Fruit fly (Drosophila melanogaster): ENCODE data around the gene Mob2.

The Mob2 gene

dm6 chr3L:11483135-11483534 is 78.9 kb downstream of the Mob2 start (continued):
- TF ChIP-seq Usf (GFP tag; optimal IDR thresholded peaks at IDR 0.05) (peak; percentile 18), chinmo (GFP tag; IDR thresholded peaks at IDR 0.05; ENCODE audit: partially characterized antibody) (no peak), croc (GFP tag; conservative IDR thresholded peaks at IDR 0.05) (no peak), ems (GFP tag; optimal IDR thresholded peaks at IDR 0.05) (peak; percentile 36), Xbp1 (GFP tag; optimal IDR thresholded peaks at IDR 0.05) (peak; percentile 31), btn (GFP tag; optimal IDR thresholded peaks at IDR 0.05) (peak; percentile 29), D19B (GFP tag; optimal IDR thresholded peaks at IDR 0.05) (peak; percentile 33), CG15479 (GFP tag; optimal IDR thresholded peaks at IDR 0.05) (no peak), odd (GFP tag; optimal IDR thresholded peaks at IDR 0.05) (no peak), Antp (GFP tag; optimal IDR thresholded peaks at IDR 0.05) (peak; percentile 32), jigr1 (GFP tag; IDR thresholded peaks at IDR 0.05) (0 out of 3 replicates have a peak, but pooled peaks have one; percentile 22), CG10274 (GFP tag; optimal IDR thresholded peaks at IDR 0.05) (no peak), tgo (GFP tag; IDR thresholded peaks at IDR 0.05) (peak; percentile 18; the same call in 1 of the 3 replicates), slbo (GFP tag; IDR thresholded peaks at IDR 0.05) (no peak), CG3847 (GFP tag; IDR thresholded peaks at IDR 0.05) (0 out of 2 replicates have a peak, but pooled peaks have one; percentile 9), CG30431 (GFP tag; optimal IDR thresholded peaks at IDR 0.05) (peak; percentile 18), CG8359 (GFP tag; optimal IDR thresholded peaks at IDR 0.05; ENCODE audit: borderline replicate concordance) (peak; percentile 17), CG17912 (GFP tag; optimal IDR thresholded peaks at IDR 0.05) (no peak), CG4617 (GFP tag; optimal IDR thresholded peaks at IDR 0.05; ENCODE audit: borderline replicate concordance) (peak; percentile 2), CG1602 (GFP tag; optimal IDR thresholded peaks at IDR 0.05) (peak; percentile 54), corto (GFP tag; optimal IDR thresholded peaks at IDR 0.05) (no peak), CG12942 (GFP tag; optimal IDR thresholded peaks at IDR 0.05) (peak; percentile 22), CG13424 (tag; optimal IDR thresholded peaks at IDR 0.05) (peak; percentile 42), CG17359 (tag; optimal IDR thresholded peaks at IDR 0.05) (peak; percentile 14), dimm (GFP tag; IDR thresholded peaks at IDR 0.05) (no peak), CG8944 (GFP tag; optimal IDR thresholded peaks at IDR 0.05) (peak; percentile 15), ara (GFP tag; IDR thresholded peaks at IDR 0.05) (no peak), CG32772 (GFP tag; IDR thresholded peaks at IDR 0.05) (peak; percentile 37), CG7745 (tag; optimal IDR thresholded peaks at IDR 0.05) (no peak), Ada2b (GFP tag; IDR thresholded peaks at IDR 0.05) (0 out of 2 replicates have a peak, but pooled peaks have one; percentile 27), CG13775 (GFP tag; optimal IDR thresholded peaks at IDR 0.05) (peak; percentile 31), CG9797 (GFP tag; optimal IDR thresholded peaks at IDR 0.05) (no peak), CG7372 (GFP tag; IDR thresholded peaks at IDR 0.05) (0 out of 2 replicates have a peak, but pooled peaks have one; percentile 9), CG2120 (GFP tag; optimal IDR thresholded peaks at IDR 0.05) (peak; percentile 50), chn (GFP tag; optimal IDR thresholded peaks at IDR 0.05) (peak; percentile 53), dati (GFP tag; IDR thresholded peaks at IDR 0.05) (no peak), org-1 (GFP tag; optimal IDR thresholded peaks at IDR 0.05) (peak; percentile 33), Jarid2 (GFP tag; optimal IDR thresholded peaks at IDR 0.05) (peak; percentile 3), kah (GFP tag; optimal IDR thresholded peaks at IDR 0.05) (no peak), CG15073 (GFP tag; optimal IDR thresholded peaks at IDR 0.05) (no peak), ato (GFP tag; IDR thresholded peaks at IDR 0.05; ENCODE audit: partially characterized antibody) (no peak), so (GFP tag; IDR thresholded peaks at IDR 0.05) (no peak), CG9932 (GFP tag; IDR thresholded peaks at IDR 0.05) (no peak), ab (GFP tag; optimal IDR thresholded peaks at IDR 0.05) (no peak), Dad (GFP tag; optimal IDR thresholded peaks at IDR 0.05) (no peak), CG11695 (GFP tag; IDR thresholded peaks at IDR 0.05) (0 out of 3 replicates have a peak, but pooled peaks have one; percentile 37), repo (GFP tag; optimal IDR thresholded peaks at IDR 0.05) (no peak), pum (GFP tag; optimal IDR thresholded peaks at IDR 0.05) (peak; percentile 33), tx (GFP tag; optimal IDR thresholded peaks at IDR 0.05) (peak; percentile 32), eve (GFP tag; optimal IDR thresholded peaks at IDR 0.05) (peak in 1 of 2 experiments; percentile 67), BEAF-32 (GFP tag; optimal IDR thresholded peaks at IDR 0.05) (no peak)

All from whole organism, embryonic.